Fruit fly (Drosophila melanogaster) whole organism, embryonic: ENCODE results near the gene CG9503.
A peak's percentile ranks its signal among the peaks of the same experiment; 100 is the strongest.

Experiments
- CG10209 ChIP-seq: fragments of 200-800 bp; sonication (Bioruptor generic); optimal IDR thresholded peaks from 3 replicates; lab custom pipeline; 2017; ENCODE audit warnings: missing biosample characterization, mild to moderate bottlenecking, missing genetic modification characterization, missing genetic modification reagents
- CG10654 ChIP-seq: fragments of 200-800 bp; sonication (Bioruptor generic); optimal IDR thresholded peaks from 2 replicates; lab custom pipeline; 2016; ENCODE audit warnings: missing biosample characterization, missing genetic modification characterization
- CG11456 ChIP-seq: fragments of 200-800 bp; sonication (Bioruptor generic); IDR thresholded peaks from 3 replicates; pipeline ENCODE4 v1.3.6; 2022; ENCODE audit warnings: missing biosample characterization, missing genetic modification characterization
- CG11696 ChIP-seq: fragments of 200-800 bp; sonication (Bioruptor generic); IDR thresholded peaks from 2 replicates; pipeline ENCODE4 v1.3.6; 2022; ENCODE audit warnings: missing biosample characterization, missing genetic modification characterization
- CG11723 ChIP-seq: fragments of 200-800 bp; sonication (Bioruptor generic); optimal IDR thresholded peaks from 2 replicates; lab custom pipeline; 2017; ENCODE audit warnings: missing biosample characterization, mild to moderate bottlenecking, missing genetic modification characterization
- CG12219 ChIP-seq: fragments of 200-800 bp; sonication (Bioruptor generic); optimal IDR thresholded peaks from 3 replicates; lab custom pipeline; 2018; ENCODE audit warnings: missing biosample characterization, mild to moderate bottlenecking, missing genetic modification characterization
- CG14710 ChIP-seq: fragments of 200-800 bp; sonication (Bioruptor generic); optimal IDR thresholded peaks from 3 replicates; lab custom pipeline; 2019; ENCODE audit warnings: missing biosample characterization, mild to moderate bottlenecking, missing genetic modification characterization, moderate library complexity
- CG16779 ChIP-seq: fragments of 200-800 bp; sonication (Bioruptor generic); IDR thresholded peaks from 2 replicates; pipeline ENCODE4 v1.3.6; 2022; ENCODE audit warnings: missing biosample characterization, missing genetic modification characterization
- CG3065 ChIP-seq: fragments of 200-800 bp; sonication (Bioruptor generic); optimal IDR thresholded peaks from 2 replicates; lab custom pipeline; 2016; ENCODE audit warnings: missing biosample characterization, missing genetic modification characterization
- CG3281 ChIP-seq: fragments of 200-800 bp; sonication (Bioruptor generic); optimal IDR thresholded peaks from 3 replicates; lab custom pipeline; 2017; ENCODE audit warnings: missing biosample characterization, mild to moderate bottlenecking, missing genetic modification characterization
- CG34224 ChIP-seq: fragments of 200-800 bp; sonication (Bioruptor generic); IDR thresholded peaks from 3 replicates; pipeline ENCODE4 v1.3.6; 2022; ENCODE audit warnings: missing biosample characterization, missing genetic modification characterization; ENCODE audit not compliant: partially characterized antibody
- CG7556 ChIP-seq: fragments of 200-800 bp; sonication (Bioruptor generic); optimal IDR thresholded peaks from 2 replicates; lab custom pipeline; 2017; ENCODE audit warnings: missing biosample characterization, mild to moderate bottlenecking, missing genetic modification characterization
- CG8478 ChIP-seq: fragments of >200 bp; optimal IDR thresholded peaks from 2 replicates; lab custom pipeline; 2018
- CG9932 ChIP-seq: fragments of 200-800 bp; sonication (Bioruptor generic); IDR thresholded peaks from 2 replicates; pipeline ENCODE4 v1.3.6; 2022; ENCODE audit warnings: missing biosample characterization, missing genetic modification characterization
- D19A ChIP-seq: fragments of 200-800 bp; optimal IDR thresholded peaks from 3 replicates; lab custom pipeline; 2019; ENCODE audit warnings: missing biosample characterization, mild to moderate bottlenecking, missing genetic modification characterization, moderate library complexity
- Dfd ChIP-seq, 2 experiments: fragments of >200 bp; optimal IDR thresholded peaks; 2 replicates each; lab custom pipeline; 2017; ENCODE audit warnings: missing biosample characterization in 2 of 2, missing genetic modification characterization in 2 of 2
- MBD-R2 ChIP-seq: fragments of 200-800 bp; sonication (Bioruptor generic); IDR thresholded peaks from 2 replicates; pipeline ENCODE4 v1.3.6; 2022; ENCODE audit warnings: missing biosample characterization, missing genetic modification characterization
- MTF-1 ChIP-seq: fragments of 200-800 bp; sonication (Bioruptor generic); optimal IDR thresholded peaks from 2 replicates; lab custom pipeline; 2018; ENCODE audit warnings: missing biosample characterization, mild to moderate bottlenecking, missing genetic modification characterization, borderline replicate concordance
- Med ChIP-seq: fragments of 200-800 bp; sonication (Bioruptor generic); peaks from one replicate; lab custom pipeline; 2016; ENCODE audit warnings: missing biosample characterization, missing genetic modification characterization, mild to moderate bottlenecking, inconsistent platforms, moderate library complexity
- Meics ChIP-seq: fragments of 200-800 bp; sonication (Bioruptor generic); optimal IDR thresholded peaks from 2 replicates; lab custom pipeline; 2017; ENCODE audit warnings: missing biosample characterization, mild to moderate bottlenecking, missing genetic modification characterization
- PHDP ChIP-seq: fragments of 200-800 bp; sonication (Bioruptor generic); optimal IDR thresholded peaks from 3 replicates; lab custom pipeline; 2018; ENCODE audit warnings: missing biosample characterization, mild to moderate bottlenecking, missing genetic modification characterization, moderate library complexity
- Pdp1 ChIP-seq, 2 experiments: fragments of 200-800 bp; sonication (Bioruptor generic); optimal IDR thresholded peaks; 3 replicates each; lab custom pipeline; 2016; ENCODE audit warnings: missing biosample characterization in 2 of 2, missing genetic modification characterization in 2 of 2, mild to moderate bottlenecking in 1 of 2, moderate library complexity in 1 of 2
- TFAM ChIP-seq: fragments of 200-800 bp; sonication (Bioruptor generic); optimal IDR thresholded peaks from 2 replicates; lab custom pipeline; 2017; ENCODE audit warnings: missing biosample characterization, missing genetic modification characterization, inconsistent platforms
- YL-1 ChIP-seq: fragments of 200-800 bp; sonication (Bioruptor generic); optimal IDR thresholded peaks from 3 replicates; lab custom pipeline; 2017; ENCODE audit warnings: missing biosample characterization, mild to moderate bottlenecking, missing genetic modification characterization
- az2 ChIP-seq: fragments of 200-800 bp; sonication (Bioruptor generic); optimal IDR thresholded peaks from 3 replicates; lab custom pipeline; 2016; ENCODE audit warnings: missing biosample characterization, missing genetic modification characterization
- bowl ChIP-seq: fragments of 200-800 bp; sonication (Bioruptor generic); IDR thresholded peaks from 2 replicates; pipeline ENCODE4 v1.3.6; 2022; ENCODE audit warnings: missing biosample characterization, missing genetic modification characterization
- dati ChIP-seq: fragments of 200-800 bp; sonication (Bioruptor generic); IDR thresholded peaks from 2 replicates; pipeline ENCODE4 v1.3.6; 2022; ENCODE audit warnings: missing biosample characterization, missing genetic modification characterization
- dmrt11E ChIP-seq: fragments of 200-800 bp; sonication (Bioruptor generic); optimal IDR thresholded peaks from 3 replicates; lab custom pipeline; 2018; ENCODE audit warnings: missing biosample characterization, mild to moderate bottlenecking, missing genetic modification characterization, moderate library complexity
- exex ChIP-seq: fragments of 200-800 bp; sonication (Bioruptor generic); optimal IDR thresholded peaks from 4 replicates; lab custom pipeline; 2018; ENCODE audit warnings: missing biosample characterization, mild to moderate bottlenecking, missing genetic modification characterization, moderate library complexity
- fd102C ChIP-seq: fragments of 200-800 bp; sonication (Bioruptor generic); optimal IDR thresholded peaks from 2 replicates; lab custom pipeline; 2018; ENCODE audit warnings: missing biosample characterization, mild to moderate bottlenecking, missing genetic modification characterization, moderate library complexity
- fru ChIP-seq: fragments of >200 bp; optimal IDR thresholded peaks from 2 replicates; lab custom pipeline; 2017
- grau ChIP-seq: fragments of 200-800 bp; optimal IDR thresholded peaks from 3 replicates; lab custom pipeline; 2019; ENCODE audit warnings: missing biosample characterization, mild to moderate bottlenecking, missing genetic modification characterization, moderate library complexity
- gro ChIP-seq: fragments of 200-800 bp; sonication (Bioruptor generic); optimal IDR thresholded peaks from 2 replicates; lab custom pipeline; 2016; ENCODE audit warnings: missing biosample characterization, missing genetic modification characterization
- jumu ChIP-seq: fragments of 200-800 bp; sonication (Bioruptor generic); optimal IDR thresholded peaks from 3 replicates; lab custom pipeline; 2016; ENCODE audit warnings: missing biosample characterization, missing genetic modification characterization
- mam ChIP-seq: fragments of 200-800 bp; sonication (Bioruptor generic); optimal IDR thresholded peaks from 3 replicates; lab custom pipeline; 2016; ENCODE audit warnings: missing biosample characterization, missing genetic modification characterization
- oc ChIP-seq: fragments of 200-800 bp; sonication (Bioruptor generic); optimal IDR thresholded peaks from 2 replicates; lab custom pipeline; 2018; ENCODE audit warnings: missing biosample characterization, mild to moderate bottlenecking, missing genetic modification characterization, moderate library complexity
- pfk ChIP-seq: fragments of 200-800 bp; sonication (Bioruptor generic); optimal IDR thresholded peaks from 2 replicates; lab custom pipeline; 2018; ENCODE audit warnings: missing biosample characterization, mild to moderate bottlenecking, missing genetic modification characterization, moderate library complexity
- phol ChIP-seq: fragments of 200-800 bp; sonication (Bioruptor generic); optimal IDR thresholded peaks from 3 replicates; lab custom pipeline; 2018; ENCODE audit warnings: missing biosample characterization, mild to moderate bottlenecking, missing genetic modification characterization, moderate library complexity
- pnt ChIP-seq: fragments of 200-800 bp; sonication (Bioruptor generic); optimal IDR thresholded peaks from 3 replicates; lab custom pipeline; 2016; ENCODE audit warnings: missing biosample characterization, missing genetic modification characterization
- psq ChIP-seq: fragments of 200-800 bp; sonication (Bioruptor generic); optimal IDR thresholded peaks from 2 replicates; lab custom pipeline; 2017; ENCODE audit warnings: missing biosample characterization, missing genetic modification characterization
- sc ChIP-seq, 3 experiments: fragments of >200 bp in 2 of 3; fragments of 200-800 bp in 1 of 3; sonication (Bioruptor generic) in 1 of 3; optimal IDR thresholded peaks; 2 replicates in 2 of 3; 3 replicates in 1 of 3; lab custom pipeline; 2017; ENCODE audit warnings: mild to moderate bottlenecking in 1 of 3, missing biosample characterization in 1 of 3, missing genetic modification characterization in 1 of 3, missing genetic modification reagents in 1 of 3
- so ChIP-seq: fragments of 200-800 bp; sonication (Bioruptor generic); IDR thresholded peaks from 3 replicates; pipeline ENCODE4 v1.3.6; 2022; ENCODE audit warnings: missing biosample characterization, missing genetic modification characterization
- sqz ChIP-seq: fragments of 200-800 bp; sonication (Bioruptor generic); optimal IDR thresholded peaks from 3 replicates; lab custom pipeline; 2018; ENCODE audit warnings: missing biosample characterization, mild to moderate bottlenecking, missing genetic modification characterization
- sr ChIP-seq: fragments of 200-800 bp; sonication (Bioruptor generic); IDR thresholded peaks from 3 replicates; pipeline ENCODE4 v1.3.6; 2022; ENCODE audit warnings: missing biosample characterization, missing genetic modification characterization
- stwl ChIP-seq: fragments of 200-800 bp; sonication (Bioruptor generic); optimal IDR thresholded peaks from 3 replicates; lab custom pipeline; 2018; ENCODE audit warnings: missing biosample characterization, mild to moderate bottlenecking, missing genetic modification characterization, moderate library complexity
- tup ChIP-seq: fragments of 200-800 bp; sonication (Bioruptor generic); optimal IDR thresholded peaks from 2 replicates; lab custom pipeline; 2016; ENCODE audit warnings: missing biosample characterization, mild to moderate bottlenecking, missing genetic modification characterization, moderate library complexity
- tx ChIP-seq: fragments of 200-800 bp; sonication (Bioruptor generic); optimal IDR thresholded peaks from 2 replicates; lab custom pipeline; 2016; ENCODE audit warnings: missing biosample characterization, missing genetic modification characterization
- zfh2 ChIP-seq: fragments of 200-800 bp; sonication (Bioruptor generic); optimal IDR thresholded peaks from 2 replicates; lab custom pipeline; 2016; ENCODE audit warnings: missing biosample characterization, missing genetic modification characterization

CG9503 gene

DNA sequence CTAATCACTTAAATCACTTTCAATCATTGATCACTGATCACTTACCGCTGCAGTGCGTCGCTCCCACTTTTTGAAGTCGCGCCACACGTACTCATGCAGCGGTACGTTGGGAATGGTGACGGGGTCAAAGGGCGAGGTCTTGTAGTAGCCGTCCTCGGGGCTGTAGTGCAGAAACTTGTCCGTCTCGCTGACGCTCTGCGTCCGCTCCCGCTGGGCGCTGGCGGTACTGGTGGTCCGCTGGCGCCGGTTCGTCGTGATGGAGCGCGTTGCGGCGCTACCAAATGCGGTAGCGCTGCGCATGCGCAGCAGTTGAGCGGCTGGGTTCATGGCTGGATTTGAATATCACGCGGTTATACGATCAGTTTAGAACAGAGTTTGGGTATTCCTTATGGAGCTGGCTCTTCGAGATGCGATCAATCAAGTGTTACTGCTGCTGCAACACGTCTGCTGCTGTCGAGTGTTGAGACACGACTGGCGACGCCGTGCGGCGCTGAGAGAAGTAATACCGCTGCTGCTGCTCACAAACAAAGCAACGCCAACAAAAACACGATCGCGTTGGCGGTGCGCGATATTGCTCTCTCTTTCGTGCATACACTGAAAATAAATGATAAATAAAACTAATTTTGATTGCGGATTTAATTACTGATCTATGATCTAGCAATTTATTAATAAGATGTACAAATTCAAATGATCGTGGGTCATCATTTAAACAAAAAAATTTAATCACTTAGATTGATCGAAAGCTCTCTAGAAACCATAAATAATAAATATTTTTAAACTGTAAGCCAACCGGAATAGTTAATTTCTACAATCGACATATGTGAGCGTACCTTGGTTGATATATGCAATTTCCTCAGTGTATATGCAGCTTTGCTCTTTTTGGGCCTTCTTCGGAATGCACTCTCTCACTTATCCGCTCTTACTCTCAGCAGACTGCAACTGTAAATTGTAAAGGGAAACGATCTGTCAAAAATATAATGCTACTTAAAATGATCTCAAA lies 27.3 kb upstream of the CG9503 start (continued):
- TF ChIP-seq fd102C (peak; percentile 87), MBD-R2 (GFP tag; lab: Robert Waterston, UW) (no peak), oc (tag; lab: Kevin White, UChicago) (peak; percentile 92), stwl (tag; lab: Kevin White, UChicago) (peak; percentile 41), pfk (GFP tag; lab: Kevin White, UChicago) (no peak), psq (GFP tag; lab: Kevin White, UChicago) (peak; percentile 62), D19A (peak; percentile 95), fru (lab: Kevin White, UChicago) (no peak), tx (peak; percentile 68), MTF-1 (GFP tag; lab: Kevin White, UChicago) (peak; percentile 76), sc (optimal IDR thresholded peaks at IDR 0.05; lab: Kevin White, UChicago) (no peak), sc (GFP tag; optimal IDR thresholded peaks at IDR 0.05; lab: Kevin White, UChicago) (peak; percentile 96), mam (GFP tag; lab: Kevin White, UChicago) (peak; percentile 75), CG34224 (GFP tag; lab: Robert Waterston, UW) (no peak), dati (GFP tag; lab: Robert Waterston, UW) (peak; percentile 19; the same call in 1 of the 2 replicates), CG14710 (peak; percentile 98), CG3065 (peak; percentile 84), so (peak; percentile 94), zfh2 (no peak), CG10654 (GFP tag; lab: Kevin White, UChicago) (peak; percentile 85), CG9932 (GFP tag; lab: Robert Waterston, UW) (peak; percentile 42; the same call in 1 of the 2 replicates), Dfd (GFP tag; optimal IDR thresholded peaks at IDR 0.05; lab: Kevin White, UChicago) (no peak), az2 (GFP tag; lab: Kevin White, UChicago) (peak; percentile 94), CG3281 (GFP tag; lab: Kevin White, UChicago) (peak; percentile 78), phol (tag; lab: Kevin White, UChicago) (peak; percentile 97), CG16779 (no peak), grau (tag; lab: Kevin White, UChicago) (peak; percentile 95), YL-1 (peak; percentile 78), tup (GFP tag; lab: Kevin White, UChicago) (peak; percentile 49), CG11696 (peak; percentile 58), jumu (GFP tag; lab: Kevin White, UChicago) (peak; percentile 65), CG8478 (lab: Kevin White, UChicago) (no peak), Meics (GFP tag; lab: Kevin White, UChicago) (peak; percentile 84), exex (tag; lab: Kevin White, UChicago) (peak; percentile 20), CG11723 (GFP tag; lab: Kevin White, UChicago) (peak; percentile 91), CG7556 (GFP tag; lab: Kevin White, UChicago) (peak; percentile 96), dmrt11E (tag; lab: Kevin White, UChicago) (peak; percentile 98), TFAM (GFP tag; lab: Kevin White, UChicago) (peak; percentile 82), bowl (GFP tag; lab: Robert Waterston, UW) (peak; percentile 60; the same call in 1 of the 2 replicates), Med (GFP tag; lab: Kevin White, UChicago) (peak; percentile 90), sqz (GFP tag; lab: Kevin White, UChicago) (peak; percentile 95), sr (peak; percentile 80; the same call in 2 of the 3 replicates), pnt (GFP tag; lab: Kevin White, UChicago) (peak; percentile 80), CG11456 (GFP tag; lab: Robert Waterston, UW) (peak; percentile 69; the same call in 2 of the 3 replicates), gro (peak; percentile 46), PHDP (tag; lab: Kevin White, UChicago) (peak; percentile 93), Pdp1 (GFP tag; optimal IDR thresholded peaks at IDR 0.05; lab: Kevin White, UChicago) (peak; percentile 80 to 83), CG10209 (GFP tag; lab: Kevin White, UChicago) (peak; percentile 94), CG12219 (peak; percentile 94)
